Fruit fly (Drosophila melanogaster) whole organism, wandering third instar larva: ENCODE data around the gene CG14569.

Experiments used
- Abd-B ChIP-seq: fragments of >200 bp; optimal IDR thresholded peaks from 2 replicates; lab custom pipeline; 2017; ENCODE audit warnings: missing biosample characterization, missing genetic modification characterization
- CG32264 ChIP-seq: fragments of 200-800 bp; sonication (Bioruptor generic); optimal IDR thresholded peaks from 2 replicates; lab custom pipeline; 2016; ENCODE audit warnings: missing biosample characterization, missing genetic modification characterization
- CG9705 ChIP-seq: fragments of 200-800 bp; sonication (Bioruptor generic); optimal IDR thresholded peaks from 2 replicates; lab custom pipeline; 2018; ENCODE audit warnings: missing biosample characterization, mild to moderate bottlenecking, missing genetic modification characterization
- CrebA ChIP-seq: fragments of 200-800 bp; sonication (Bioruptor generic); optimal IDR thresholded peaks from 2 replicates; lab custom pipeline; 2016; ENCODE audit warnings: missing biosample characterization, mild to moderate bottlenecking, missing genetic modification characterization, borderline replicate concordance
- Dfd ChIP-seq: fragments of >200 bp; optimal IDR thresholded peaks from 2 replicates; lab custom pipeline; 2017; ENCODE audit warnings: missing biosample characterization, missing genetic modification characterization
- Dif ChIP-seq: fragments of 200-275, 200-300 bp; sonication (Bioruptor generic); optimal IDR thresholded peaks from 2 replicates; lab custom pipeline; 2018; ENCODE audit warnings: missing biosample characterization, missing genetic modification characterization; ENCODE audit not compliant: partially characterized antibody
- GATAd ChIP-seq: sonication (Bioruptor generic); optimal IDR thresholded peaks from 2 replicates; lab custom pipeline; 2016; ENCODE audit warnings: missing biosample characterization, missing genetic modification characterization
- HLH106 ChIP-seq: fragments of 200-800 bp; optimal IDR thresholded peaks from 3 replicates; lab custom pipeline; 2019; ENCODE audit warnings: missing biosample characterization, mild to moderate bottlenecking, missing genetic modification characterization, moderate library complexity
- Hnf4 ChIP-seq: fragments of 200-800 bp; sonication (Bioruptor generic); optimal IDR thresholded peaks from 2 replicates; lab custom pipeline; 2016; ENCODE audit warnings: missing biosample characterization, mild to moderate bottlenecking, missing genetic modification characterization
- Hr83 ChIP-seq: fragments of 200-300 bp; sonication (Bioruptor generic); optimal IDR thresholded peaks from 2 replicates; lab custom pipeline; 2016; ENCODE audit warnings: missing biosample characterization, mild to moderate bottlenecking, missing genetic modification characterization, moderate library complexity; ENCODE audit not compliant: poor library complexity, severe bottlenecking
- Jra ChIP-seq: sonication (Bioruptor generic); optimal IDR thresholded peaks from 2 replicates; lab custom pipeline; 2016; ENCODE audit warnings: missing biosample characterization, missing genetic modification characterization
- Mio ChIP-seq: sonication (Bioruptor generic); optimal IDR thresholded peaks from 2 replicates; lab custom pipeline; 2016; ENCODE audit warnings: missing biosample characterization, missing genetic modification characterization
- Myc ChIP-seq: fragments of >200 bp; optimal IDR thresholded peaks from 2 replicates; lab custom pipeline; 2017
- N ChIP-seq: fragments of >200 bp; optimal IDR thresholded peaks from 2 replicates; lab custom pipeline; 2018; ENCODE audit warnings: missing biosample characterization, missing external identifiers, missing genetic modification characterization
- OdsH ChIP-seq: fragments of 200-800 bp; sonication (Bioruptor generic); optimal IDR thresholded peaks from 2 replicates; lab custom pipeline; 2016; ENCODE audit warnings: missing biosample characterization, mild to moderate bottlenecking, missing genetic modification characterization
- Rel ChIP-seq, 2 experiments: fragments of 200-800 bp; sonication (Bioruptor generic) in 1 of 2; optimal IDR thresholded peaks; 2 replicates in 1 of 2; 3 replicates in 1 of 2; lab custom pipeline; 2016 to 2019; ENCODE audit warnings: mild to moderate bottlenecking in 2 of 2, missing biosample characterization in 2 of 2, missing genetic modification characterization in 2 of 2, moderate library complexity in 1 of 2
- Sp1 ChIP-seq: fragments of 200-800 bp; sonication (Bioruptor generic); optimal IDR thresholded peaks from 3 replicates; lab custom pipeline; 2019; ENCODE audit warnings: missing biosample characterization, mild to moderate bottlenecking, missing genetic modification characterization, moderate library complexity
- Vsx2 ChIP-seq: fragments of 200-300, 225-300 bp; sonication (Bioruptor generic); optimal IDR thresholded peaks from 2 replicates; lab custom pipeline; 2018; ENCODE audit warnings: missing biosample characterization, missing genetic modification characterization; ENCODE audit not compliant: partially characterized antibody
- br ChIP-seq: fragments of 200-800 bp; sonication (Bioruptor generic); optimal IDR thresholded peaks from 2 replicates; lab custom pipeline; 2016; ENCODE audit warnings: missing biosample characterization, missing genetic modification characterization
- brk ChIP-seq: fragments of 200-800 bp; sonication (Bioruptor generic); optimal IDR thresholded peaks from 2 replicates; lab custom pipeline; 2016; ENCODE audit warnings: missing biosample characterization, mild to moderate bottlenecking, missing genetic modification characterization
- dl ChIP-seq, 2 experiments: fragments of 175-275, 200-275 bp in 1 of 2; fragments of 200-275 bp in 1 of 2; sonication (Bioruptor generic); optimal IDR thresholded peaks; lab custom pipeline; 2018; ENCODE audit warnings: mild to moderate bottlenecking in 2 of 2, missing biosample characterization in 2 of 2, missing genetic modification characterization in 2 of 2, moderate library complexity in 2 of 2; ENCODE audit not compliant: partially characterized antibody in 2 of 2, insufficient read depth in 1 of 2
- dsf ChIP-seq: sonication (Bioruptor generic); optimal IDR thresholded peaks from 2 replicates; lab custom pipeline; 2016; ENCODE audit warnings: missing biosample characterization, missing genetic modification characterization, borderline replicate concordance
- foxo ChIP-seq, 2 experiments: fragments of 200-800 bp; sonication (Bioruptor generic); optimal IDR thresholded peaks; 2 replicates in 1 of 2; 3 replicates in 1 of 2; lab custom pipeline; 2016 to 2017; ENCODE audit warnings: missing biosample characterization in 2 of 2, missing genetic modification characterization in 2 of 2
- fru ChIP-seq: fragments of 200-800 bp; sonication (Bioruptor generic); optimal IDR thresholded peaks from 3 replicates; lab custom pipeline; 2016; ENCODE audit warnings: missing biosample characterization, mild to moderate bottlenecking, missing genetic modification characterization
- h ChIP-seq: fragments of 200-800 bp; sonication (Bioruptor generic); optimal IDR thresholded peaks from 3 replicates; lab custom pipeline; 2016; ENCODE audit warnings: missing biosample characterization, mild to moderate bottlenecking, missing genetic modification characterization
- jim ChIP-seq: fragments of 175-275, 200-325 bp; sonication (Bioruptor generic); optimal IDR thresholded peaks from 2 replicates; lab custom pipeline; 2016; ENCODE audit warnings: missing biosample characterization, mild to moderate bottlenecking, missing genetic modification characterization
- lola ChIP-seq: fragments of >200 bp; optimal IDR thresholded peaks from 2 replicates; lab custom pipeline; 2017; ENCODE audit warnings: missing biosample characterization, missing genetic modification characterization
- psq ChIP-seq: fragments of 200-800 bp; sonication (Bioruptor generic); optimal IDR thresholded peaks from 3 replicates; lab custom pipeline; 2017; ENCODE audit warnings: missing biosample characterization, mild to moderate bottlenecking, missing genetic modification characterization, moderate library complexity
- rgr ChIP-seq: fragments of 200-800 bp; sonication (Bioruptor generic); optimal IDR thresholded peaks from 3 replicates; lab custom pipeline; 2016; ENCODE audit warnings: missing biosample characterization, mild to moderate bottlenecking, missing genetic modification characterization
- sage ChIP-seq: fragments of 200-800 bp; sonication (Bioruptor generic); optimal IDR thresholded peaks from 2 replicates; lab custom pipeline; 2016; ENCODE audit warnings: missing biosample characterization, mild to moderate bottlenecking, missing genetic modification characterization
- sv ChIP-seq: fragments of 200-800 bp; sonication (Bioruptor generic); optimal IDR thresholded peaks from 3 replicates; lab custom pipeline; 2016; ENCODE audit warnings: missing biosample characterization, missing genetic modification characterization
- tai ChIP-seq: sonication (Bioruptor generic); optimal IDR thresholded peaks from 2 replicates; lab custom pipeline; 2016; ENCODE audit warnings: missing biosample characterization, missing genetic modification characterization
- usp ChIP-seq: fragments of >200 bp; optimal IDR thresholded peaks from 2 replicates; lab custom pipeline; 2017; ENCODE audit warnings: missing biosample characterization, missing genetic modification characterization
- woc ChIP-seq: sonication (Bioruptor generic); optimal IDR thresholded peaks from 2 replicates; lab custom pipeline; 2016; ENCODE audit warnings: missing biosample characterization, mild to moderate bottlenecking, missing genetic modification characterization

Gene CG14569

dm6 chr3L:21727728-21728124 is 3.6 kb downstream of the CG14569 start:
- TF ChIP-seq br (GFP tag; lab: Kevin White, UChicago) = no peak
- no peak for TF ChIP-seq fru (GFP tag; lab: Kevin White, UChicago)
- TF ChIP-seq CG32264 (GFP tag; lab: Kevin White, UChicago) = no peak
- TF ChIP-seq sv (GFP tag; lab: Kevin White, UChicago) = no peak

- no peak for TF ChIP-seq N (GFP tag; lab: Kevin White, UChicago)
- no peak for TF ChIP-seq Abd-B (GFP tag; lab: Kevin White, UChicago)
- no peak for TF ChIP-seq brk (GFP tag; lab: Kevin White, UChicago)
- TF ChIP-seq psq (GFP tag; lab: Kevin White, UChicago) = no peak
- TF ChIP-seq foxo (GFP tag; optimal IDR thresholded peaks at IDR 0.05; lab: Kevin White, UChicago) = no peak
- no peak for TF ChIP-seq tai (GFP tag; lab: Kevin White, UChicago)
- TF ChIP-seq, all 38 proteins: peak for 0
Measured at dm6 chr3L:21727013-21727727, 4.2 kb downstream of the CG14569 start.

DNA sequence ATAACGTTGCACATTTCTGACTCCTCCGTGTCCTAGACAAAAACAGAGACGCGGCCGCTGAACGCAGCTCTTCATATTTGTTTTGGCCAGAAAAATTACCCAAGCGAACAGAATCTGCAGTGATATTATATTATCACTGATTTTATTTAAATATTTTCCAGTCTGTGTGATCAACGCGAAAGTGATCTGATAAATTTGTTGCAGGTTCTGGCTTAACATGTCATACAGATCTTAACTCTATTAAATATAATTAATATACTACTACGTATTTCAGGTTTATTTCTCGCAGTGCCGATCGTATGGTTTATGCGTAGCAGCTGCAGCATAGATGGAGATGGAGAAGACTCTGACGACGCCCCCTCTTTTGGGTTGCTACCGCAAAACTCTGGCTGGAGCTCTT is 10.5 kb downstream of the CG14569 start:
- TF ChIP-seq foxo (GFP tag; optimal IDR thresholded peaks at IDR 0.05; lab: Kevin White, UChicago) (peak in 1 of 2 experiments; percentile 9), brk (GFP tag; lab: Kevin White, UChicago) (no peak), fru (GFP tag; lab: Kevin White, UChicago) (peak; percentile 6), h (peak; percentile 16)

dm6 chr3L:21718233-21718632 is 13.1 kb downstream of the CG14569 start:
- TF ChIP-seq Dfd (GFP tag; lab: Kevin White, UChicago) = peak; percentile 95
- no peak for TF ChIP-seq CG9705

DNA sequence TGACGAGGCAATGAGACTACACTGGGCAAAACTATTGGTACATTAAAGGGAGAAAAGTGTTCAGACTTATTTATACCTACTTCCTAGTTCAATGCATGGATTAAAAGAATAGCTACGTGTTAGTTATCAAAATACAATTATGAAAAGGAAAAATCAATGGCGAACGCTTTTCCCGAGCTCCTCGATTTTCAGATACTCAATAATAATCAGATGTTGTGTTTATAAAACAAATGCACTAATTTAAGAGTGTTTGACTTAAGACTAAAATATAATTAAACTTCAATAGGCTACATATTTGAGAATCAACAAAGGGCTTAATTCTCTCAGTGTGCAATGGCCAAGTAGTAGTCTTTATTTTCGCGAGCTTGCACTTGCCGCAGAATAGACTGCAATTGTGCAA is 15.4 kb downstream of the CG14569 start:
- TF ChIP-seq dsf (GFP tag; lab: Kevin White, UChicago) (no peak), sage (no peak), foxo (GFP tag; optimal IDR thresholded peaks at IDR 0.05; lab: Kevin White, UChicago) (no peak)

DNA sequence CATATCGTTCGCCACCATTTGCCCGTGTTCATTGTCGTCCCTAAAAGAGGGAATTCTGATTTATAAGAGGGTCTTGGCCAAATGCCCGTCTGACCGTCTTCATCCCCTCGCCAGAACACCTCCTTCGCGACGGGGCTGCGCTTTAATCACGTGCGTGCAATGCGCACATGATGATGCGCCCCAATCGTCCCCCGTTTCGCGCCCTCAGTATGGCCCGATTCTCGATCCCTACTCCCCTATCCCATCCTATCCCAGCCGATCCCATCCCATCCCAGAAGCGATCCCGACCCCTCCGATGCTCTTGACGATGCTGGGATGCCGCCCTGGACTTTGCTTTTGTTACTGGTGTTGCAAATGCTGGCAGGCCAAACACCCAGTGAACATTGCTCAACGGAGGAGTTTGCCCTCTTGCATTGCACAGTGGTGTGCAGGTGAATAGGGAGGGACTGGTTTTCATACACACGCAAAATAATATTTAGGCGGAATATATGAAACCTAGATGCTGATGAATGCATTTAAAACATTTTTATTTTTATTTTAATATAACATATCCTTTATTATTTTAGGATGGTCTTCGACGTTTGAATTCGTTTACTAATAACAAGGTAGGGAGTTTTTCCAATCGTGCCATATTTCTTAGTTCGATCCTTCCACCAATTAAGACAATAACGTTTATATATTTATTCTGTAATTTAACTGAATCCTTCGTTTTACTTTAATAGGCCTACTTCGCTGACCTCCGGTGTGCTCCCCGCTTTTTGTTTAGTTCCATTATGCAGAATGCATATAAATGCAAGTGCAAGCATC is 21.4 kb downstream of the CG14569 start:
- TF ChIP-seq HLH106 (peak; percentile 85), Jra (no peak), Rel (GFP tag; optimal IDR thresholded peaks at IDR 0.05; lab: Kevin White, UChicago) (no peak), Rel (tag; optimal IDR thresholded peaks at IDR 0.05; lab: Kevin White, UChicago) (peak; percentile 2), dl (GFP tag; optimal IDR thresholded peaks at IDR 0.05; lab: Kevin White, UChicago; ENCODE audit: insufficient read depth in 1 of 2, partially characterized antibody in 2 of 2) (no peak), Hnf4 (GFP tag; lab: Kevin White, UChicago) (peak; percentile 15), OdsH (peak; percentile 79), CG9705 (peak; percentile 64), br (GFP tag; lab: Kevin White, UChicago) (peak; percentile 30), jim (GFP tag; lab: Kevin White, UChicago) (no peak), sage (peak; percentile 50), psq (GFP tag; lab: Kevin White, UChicago) (peak; percentile 79), Dif (peak; percentile 57), GATAd (GFP tag; lab: Kevin White, UChicago) (no peak), fru (GFP tag; lab: Kevin White, UChicago) (peak; percentile 71), CG32264 (GFP tag; lab: Kevin White, UChicago) (no peak), Sp1 (GFP tag; lab: Kevin White, UChicago) (peak; percentile 87), lola (GFP tag; lab: Kevin White, UChicago) (no peak), Mio (GFP tag; lab: Kevin White, UChicago) (no peak), usp (GFP tag; lab: Kevin White, UChicago) (no peak), h (peak; percentile 74), Hr83 (peak; percentile 54), CrebA (GFP tag; lab: Kevin White, UChicago) (peak; percentile 1), foxo (GFP tag; optimal IDR thresholded peaks at IDR 0.05; lab: Kevin White, UChicago) (peak in 1 of 2 experiments; percentile 75), Myc (lab: Kevin White, UChicago) (no peak), Dfd (GFP tag; lab: Kevin White, UChicago) (no peak), rgr (peak; percentile 68), sv (GFP tag; lab: Kevin White, UChicago) (no peak), woc (peak; percentile 58), Vsx2 (GFP tag; lab: Kevin White, UChicago) (no peak), brk (GFP tag; lab: Kevin White, UChicago) (peak; percentile 39), dsf (GFP tag; lab: Kevin White, UChicago) (no peak), tai (GFP tag; lab: Kevin White, UChicago) (no peak)
